Worm (Caenorhabditis elegans) whole organism, L2 larva: ENCODE data around the gene ndx-6.

Experiments
- blmp-1 ChIP-seq: sonication (generic microtip); optimal IDR thresholded peaks from 2 replicates; lab custom pipeline; 2017; ENCODE audit warnings: missing genetic modification characterization, mild to moderate bottlenecking, missing compliant biosample characterization, antibody characterized with exemption, moderate library complexity; ENCODE audit not compliant: insufficient read depth
- lsy-2 ChIP-seq, 2 experiments: fragments of 150-350 bp in 1 of 2; sonication (generic microtip) in 1 of 2; optimal IDR thresholded peaks; 2 replicates each; lab custom pipeline; 2014 to 2017; ENCODE audit warnings: missing biosample characterization in 2 of 2, missing genetic modification characterization in 2 of 2
- nhr-11 ChIP-seq: fragments of 150-350 bp; optimal IDR thresholded peaks from 2 replicates; lab custom pipeline; 2014; ENCODE audit warnings: missing biosample characterization, missing genetic modification characterization
- unc-39 ChIP-seq: fragments of 150-350 bp; optimal IDR thresholded peaks from 2 replicates; lab custom pipeline; 2014; ENCODE audit warnings: missing biosample characterization, missing genetic modification characterization
- ztf-4 ChIP-seq: fragments of 150-350 bp; optimal IDR thresholded peaks from 2 replicates; lab custom pipeline; 2014; ENCODE audit warnings: missing biosample characterization, missing genetic modification characterization

DNA sequence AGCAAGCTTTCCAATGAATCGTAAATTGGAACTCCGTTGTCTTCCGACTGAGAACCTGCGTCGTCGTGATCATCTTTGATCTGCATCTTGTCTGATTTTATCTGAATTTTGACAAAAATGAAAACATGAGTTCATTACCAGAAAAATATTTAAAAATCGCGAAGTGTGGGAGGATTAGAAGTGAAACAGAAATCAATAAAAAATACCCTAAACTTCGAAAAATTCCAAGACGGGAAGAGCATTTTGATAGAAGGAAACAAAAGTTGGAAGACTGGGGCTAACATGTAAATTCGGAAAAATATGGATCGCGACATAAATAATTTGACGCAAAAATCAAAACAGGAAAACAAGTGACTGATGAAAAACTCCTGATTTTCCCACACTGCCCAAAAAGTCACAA is 36.0 kb upstream of the ndx-6 start, which contains the start of gene F07F6.8:
- no peak for TF ChIP-seq blmp-1 (tag; lab: Kevin White, UChicago)
- TF ChIP-seq unc-39 (tag; lab: Kevin White, UChicago) = no peak
- TF ChIP-seq ztf-4 (tag; lab: Kevin White, UChicago) = no peak
- TF ChIP-seq lsy-2 (tag; optimal IDR thresholded peaks at IDR 0.05; lab: Kevin White, UChicago) = no peak
- no peak for TF ChIP-seq nhr-11
